Fruit fly (Drosophila melanogaster) whole organism, adult: ENCODE results near the gene tomboy20.

Experiments used
- CG11617 ChIP-seq: fragments of 200-800 bp; sonication (Bioruptor generic); optimal IDR thresholded peaks from 2 replicates; lab custom pipeline; 2017; ENCODE audit warnings: mild to moderate bottlenecking, missing biosample characterization, missing genetic modification reagents, missing genetic modification characterization
- CG12768 ChIP-seq: fragments of 200-800 bp; sonication (Bioruptor generic); optimal IDR thresholded peaks from 2 replicates; lab custom pipeline; 2017; ENCODE audit warnings: missing biosample characterization, missing genetic modification characterization, mild to moderate bottlenecking, moderate library complexity, missing genetic modification reagents
- CG14711 ChIP-seq: fragments of 200-800 bp; sonication (Bioruptor generic); optimal IDR thresholded peaks from 2 replicates; lab custom pipeline; 2018; ENCODE audit warnings: missing biosample characterization, mild to moderate bottlenecking, missing genetic modification characterization, moderate library complexity
- CG1620 ChIP-seq: fragments of 200-800 bp; sonication (Bioruptor generic); optimal IDR thresholded peaks from 2 replicates; lab custom pipeline; 2016; ENCODE audit warnings: missing biosample characterization, missing genetic modification characterization
- CG33017 ChIP-seq: fragments of 200-800 bp; sonication (Bioruptor generic); optimal IDR thresholded peaks from 2 replicates; lab custom pipeline; 2018; ENCODE audit warnings: missing biosample characterization, mild to moderate bottlenecking, missing genetic modification characterization, moderate library complexity
- CG5204 ChIP-seq: fragments of 200-800 bp; sonication (Bioruptor generic); optimal IDR thresholded peaks from 2 replicates; lab custom pipeline; 2016; ENCODE audit warnings: missing biosample characterization, missing genetic modification characterization
- CG7045 ChIP-seq: fragments of 200-800 bp; sonication (Bioruptor generic); optimal IDR thresholded peaks from 2 replicates; lab custom pipeline; 2017; ENCODE audit warnings: missing biosample characterization, mild to moderate bottlenecking, missing genetic modification characterization
- CG7101 ChIP-seq: fragments of 200-800 bp; sonication (Bioruptor generic); optimal IDR thresholded peaks from 2 replicates; lab custom pipeline; 2018; ENCODE audit warnings: missing biosample characterization, mild to moderate bottlenecking, missing genetic modification characterization, moderate library complexity
- Clk ChIP-seq: fragments of 200-800 bp; sonication (Bioruptor generic); optimal IDR thresholded peaks from 2 replicates; lab custom pipeline; 2017; ENCODE audit warnings: missing biosample characterization, missing genetic modification characterization
- Crg-1 ChIP-seq: fragments of 200-800 bp; sonication (Bioruptor generic); optimal IDR thresholded peaks from 2 replicates; lab custom pipeline; 2016; ENCODE audit warnings: missing biosample characterization, missing genetic modification characterization
- Hr96 ChIP-seq: fragments of 200-800 bp; sonication (Bioruptor generic); optimal IDR thresholded peaks from 2 replicates; lab custom pipeline; 2016; ENCODE audit warnings: missing biosample characterization, missing genetic modification characterization
- Mnt ChIP-seq: fragments of 200-800 bp; sonication (Bioruptor generic); optimal IDR thresholded peaks from 2 replicates; lab custom pipeline; 2016; ENCODE audit warnings: missing biosample characterization, mild to moderate bottlenecking, missing genetic modification characterization
- bab1 ChIP-seq: fragments of 200-800 bp; sonication (Bioruptor generic); optimal IDR thresholded peaks from 3 replicates; lab custom pipeline; 2019; ENCODE audit warnings: missing biosample characterization, mild to moderate bottlenecking, missing genetic modification characterization, moderate library complexity
- cic ChIP-seq: fragments of 200-800 bp; sonication (Bioruptor generic); optimal IDR thresholded peaks from 2 replicates; lab custom pipeline; 2017; ENCODE audit warnings: missing biosample characterization, mild to moderate bottlenecking, missing genetic modification characterization, moderate library complexity
- cnc ChIP-seq, 2 experiments: fragments of >200 bp; optimal IDR thresholded peaks; 2 replicates each; lab custom pipeline; 2017
- kay ChIP-seq: fragments of 200-800 bp; sonication (Bioruptor generic); peaks from one replicate; lab custom pipeline; 2016; ENCODE audit warnings: missing biosample characterization, missing genetic modification characterization, borderline replicate concordance
- ovo ChIP-seq: fragments of 200-800 bp; sonication (Bioruptor generic); optimal IDR thresholded peaks from 2 replicates; lab custom pipeline; 2016; ENCODE audit warnings: missing biosample characterization, missing genetic modification characterization
- pad ChIP-seq: fragments of 200-800 bp; sonication (Bioruptor generic); optimal IDR thresholded peaks from 3 replicates; lab custom pipeline; 2017; ENCODE audit warnings: missing biosample characterization, missing genetic modification characterization, mild to moderate bottlenecking, moderate library complexity, missing genetic modification reagents
- tj ChIP-seq: fragments of 200-800 bp; sonication (Bioruptor generic); optimal IDR thresholded peaks from 3 replicates; lab custom pipeline; 2017; ENCODE audit warnings: missing biosample characterization, mild to moderate bottlenecking, missing genetic modification characterization, moderate library complexity
- toe ChIP-seq: fragments of 200-800 bp; sonication (Bioruptor generic); optimal IDR thresholded peaks from 2 replicates; lab custom pipeline; 2016; ENCODE audit warnings: missing biosample characterization, missing genetic modification characterization

tomboy20 gene

DNA sequence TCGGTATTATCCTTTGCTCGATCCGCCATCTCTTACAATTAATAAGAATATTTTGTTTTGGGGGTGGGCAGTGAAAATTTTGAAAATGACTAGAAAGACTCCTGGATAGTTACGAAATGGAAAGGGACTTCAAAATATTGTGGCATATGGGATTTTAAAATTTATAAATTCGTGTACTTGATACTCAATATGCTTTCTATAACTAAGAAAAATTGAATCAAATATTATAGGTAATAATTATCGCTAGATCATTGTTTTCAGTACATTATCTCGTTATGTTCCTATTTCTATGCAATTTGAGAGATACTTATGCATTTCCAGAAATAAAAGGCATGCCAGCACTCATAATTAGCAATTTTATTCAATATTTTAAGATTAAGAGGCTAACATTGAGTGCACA lies 19.8 kb upstream of the tomboy20 start, which contains the start of gene CG14691:
Gene CG14691, minus strand, starts transcription at position 101 of the 400 bp plus-strand sequence.
- TF ChIP-seq CG14711: no peak
- no peak for TF ChIP-seq CG7045 (GFP tag; lab: Kevin White, UChicago)
- no peak for TF ChIP-seq cic
- TF ChIP-seq CG33017: no peak
- TF ChIP-seq CG1620 (GFP tag; lab: Kevin White, UChicago): no peak
- TF ChIP-seq kay (GFP tag; lab: Kevin White, UChicago): no peak
- TF ChIP-seq Crg-1 (GFP tag; lab: Kevin White, UChicago): no peak
- TF ChIP-seq tj: no peak
- TF ChIP-seq CG12768 (GFP tag; lab: Kevin White, UChicago): no peak
- no peak for TF ChIP-seq CG5204 (GFP tag; lab: Kevin White, UChicago)
- TF ChIP-seq Clk (GFP tag; lab: Kevin White, UChicago): no peak
- no peak for TF ChIP-seq cnc (optimal IDR thresholded peaks at IDR 0.05; lab: Kevin White, UChicago)
- TF ChIP-seq CG7101 (tag; lab: Kevin White, UChicago): no peak
- no peak for TF ChIP-seq bab1 (GFP tag; lab: Kevin White, UChicago)
- no peak for TF ChIP-seq pad (GFP tag; lab: Kevin White, UChicago)
- no peak for TF ChIP-seq toe (GFP tag; lab: Kevin White, UChicago)
- TF ChIP-seq ovo (GFP tag; lab: Kevin White, UChicago): no peak
- no peak for TF ChIP-seq Mnt (GFP tag; lab: Kevin White, UChicago)
- no peak for TF ChIP-seq CG11617 (GFP tag; lab: Kevin White, UChicago)
- TF ChIP-seq Hr96 (GFP tag; lab: Kevin White, UChicago): no peak

DNA sequence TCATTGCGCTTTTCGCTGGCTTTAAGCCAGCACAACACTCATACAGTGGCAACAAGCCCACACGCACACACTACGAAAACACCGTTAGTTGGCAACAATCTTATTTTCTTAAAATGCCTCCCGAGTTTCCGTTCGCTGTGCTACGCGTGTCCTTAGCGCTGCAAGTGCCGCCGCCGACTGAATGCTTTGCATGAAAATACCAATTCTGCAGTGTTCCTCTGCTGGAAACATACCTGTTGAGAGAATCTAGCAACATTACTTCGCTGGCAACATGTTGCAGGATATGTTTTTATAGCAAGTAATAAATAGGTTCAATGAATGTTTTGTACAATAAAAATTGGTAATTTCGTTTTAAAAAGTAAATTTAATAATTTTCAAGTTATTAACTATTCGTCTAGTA lies 15.3 kb upstream of the tomboy20 start, which contains the start of gene TkR86C:
Gene TkR86C, minus strand, starts transcription at position 168 of the 400 bp plus-strand sequence.
- TF ChIP-seq ovo (GFP tag; lab: Kevin White, UChicago): no peak
- TF ChIP-seq bab1 (GFP tag; lab: Kevin White, UChicago): no peak
- TF ChIP-seq CG33017: no peak
- TF ChIP-seq CG7101 (tag; lab: Kevin White, UChicago): no peak
- no peak for TF ChIP-seq Clk (GFP tag; lab: Kevin White, UChicago)
- no peak for TF ChIP-seq CG14711
- TF ChIP-seq Mnt (GFP tag; lab: Kevin White, UChicago): no peak
- no peak for TF ChIP-seq pad (GFP tag; lab: Kevin White, UChicago)
- TF ChIP-seq toe (GFP tag; lab: Kevin White, UChicago): no peak
- no peak for TF ChIP-seq CG7045 (GFP tag; lab: Kevin White, UChicago)
- TF ChIP-seq tj: no peak
- no peak for TF ChIP-seq CG11617 (GFP tag; lab: Kevin White, UChicago)
- TF ChIP-seq CG1620 (GFP tag; lab: Kevin White, UChicago): no peak

DNA sequence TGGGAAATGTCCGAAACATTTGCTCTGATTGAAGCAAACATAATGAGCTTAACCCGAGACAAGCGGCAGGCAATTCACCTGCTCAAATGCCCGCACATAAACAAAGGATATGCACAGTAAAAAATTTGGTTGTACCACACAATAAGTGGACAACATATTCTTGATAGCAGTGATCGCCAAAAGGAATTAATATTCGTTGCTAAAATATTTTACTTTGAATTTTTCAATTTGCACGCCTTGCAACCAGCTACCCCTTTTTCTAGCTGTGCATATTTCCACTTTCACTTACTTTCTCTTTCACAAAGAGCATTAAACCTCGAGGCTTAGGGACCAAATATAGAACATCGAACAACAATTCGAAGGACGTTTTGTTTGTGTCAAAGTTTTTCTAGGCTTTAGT lies 11.9 kb upstream of the tomboy20 start:
- no peak for TF ChIP-seq CG7101 (tag; lab: Kevin White, UChicago)
- no peak for TF ChIP-seq CG5204 (GFP tag; lab: Kevin White, UChicago)
- no peak for TF ChIP-seq Clk (GFP tag; lab: Kevin White, UChicago)
- TF ChIP-seq cnc (optimal IDR thresholded peaks at IDR 0.05; lab: Kevin White, UChicago): no peak
- no peak for TF ChIP-seq bab1 (GFP tag; lab: Kevin White, UChicago)
- TF ChIP-seq tj: no peak
- no peak for TF ChIP-seq pad (GFP tag; lab: Kevin White, UChicago)
- TF ChIP-seq toe (GFP tag; lab: Kevin White, UChicago): no peak
- no peak for TF ChIP-seq Mnt (GFP tag; lab: Kevin White, UChicago)
- no peak for TF ChIP-seq CG11617 (GFP tag; lab: Kevin White, UChicago)
- no peak for TF ChIP-seq cic
- TF ChIP-seq CG33017: no peak
- TF ChIP-seq CG14711: no peak

DNA sequence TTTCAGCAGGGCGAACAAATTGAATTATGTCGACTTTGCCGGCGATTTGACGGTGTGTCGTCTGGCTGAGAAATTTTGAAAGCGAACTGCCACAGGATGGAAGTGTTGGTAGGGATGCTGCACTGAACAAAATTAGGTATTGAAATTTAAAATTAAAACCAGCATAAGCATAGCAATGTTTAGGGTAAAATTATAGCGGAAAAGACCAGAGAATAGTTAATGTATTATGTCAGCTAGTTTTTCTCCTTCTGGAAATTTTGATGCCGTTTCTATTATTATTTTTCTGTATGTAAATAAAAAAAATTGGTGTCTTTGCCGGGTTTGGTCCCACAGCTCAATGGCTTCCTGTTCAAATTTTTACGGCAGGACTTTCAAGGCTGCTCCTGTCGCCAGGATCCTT lies 9.0 kb downstream of the tomboy20 start:
- TF ChIP-seq toe (GFP tag; lab: Kevin White, UChicago) (no peak), CG7101 (tag; lab: Kevin White, UChicago) (no peak), bab1 (GFP tag; lab: Kevin White, UChicago) (no peak), Clk (GFP tag; lab: Kevin White, UChicago) (no peak), tj (no peak), CG11617 (GFP tag; lab: Kevin White, UChicago) (no peak), CG5204 (GFP tag; lab: Kevin White, UChicago) (no peak), cnc (optimal IDR thresholded peaks at IDR 0.05; lab: Kevin White, UChicago) (no peak), CG7045 (GFP tag; lab: Kevin White, UChicago) (no peak), Crg-1 (GFP tag; lab: Kevin White, UChicago) (no peak)

DNA sequence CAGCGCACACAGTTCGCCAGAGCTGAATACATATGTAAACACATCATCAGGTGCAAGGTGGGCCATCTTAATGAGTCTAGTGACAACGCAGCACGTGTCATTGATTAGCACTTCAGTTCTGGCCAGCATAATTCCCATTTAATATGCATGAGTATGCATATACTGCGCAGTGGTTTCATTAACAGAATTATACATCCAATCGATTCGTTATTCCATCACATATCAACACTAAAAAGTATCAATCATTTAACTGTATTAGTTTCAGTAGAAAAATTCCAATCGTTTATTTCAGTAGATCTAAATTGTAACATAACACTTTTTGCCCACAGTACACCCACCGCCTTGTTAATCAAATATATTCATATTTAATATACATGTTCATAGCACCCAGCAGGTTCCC lies 21.3 kb downstream of the tomboy20 start, which contains the start of gene CG4073:
Gene CG4073, plus strand, starts transcription at position 301 of the 400 bp plus-strand sequence.
- TF ChIP-seq Mnt (GFP tag; lab: Kevin White, UChicago): no peak
- no peak for TF ChIP-seq Clk (GFP tag; lab: Kevin White, UChicago)
- no peak for TF ChIP-seq pad (GFP tag; lab: Kevin White, UChicago)
- TF ChIP-seq CG33017: no peak
- no peak for TF ChIP-seq Crg-1 (GFP tag; lab: Kevin White, UChicago)
- TF ChIP-seq CG11617 (GFP tag; lab: Kevin White, UChicago): no peak

- no peak for TF ChIP-seq CG1620 (GFP tag; lab: Kevin White, UChicago)
- TF ChIP-seq toe (GFP tag; lab: Kevin White, UChicago): no peak
- no peak for TF ChIP-seq pad (GFP tag; lab: Kevin White, UChicago)
- TF ChIP-seq bab1 (GFP tag; lab: Kevin White, UChicago): no peak
- no peak for TF ChIP-seq Clk (GFP tag; lab: Kevin White, UChicago)
- TF ChIP-seq ovo (GFP tag; lab: Kevin White, UChicago): no peak
- TF ChIP-seq Mnt (GFP tag; lab: Kevin White, UChicago): no peak
Observed at dm6 chr3R:10711148-10711547, 24.6 kb downstream of the tomboy20 start, which contains the start of gene CG14689. TSS of gene CG14689 (minus strand) at chr3R:10711248.
